Worm (Caenorhabditis elegans): ENCODE results near the gene C06G3.8.
A peak's percentile ranks its signal among the peaks of the same experiment; 100 is the strongest.

Gene C06G3.8

DNA sequence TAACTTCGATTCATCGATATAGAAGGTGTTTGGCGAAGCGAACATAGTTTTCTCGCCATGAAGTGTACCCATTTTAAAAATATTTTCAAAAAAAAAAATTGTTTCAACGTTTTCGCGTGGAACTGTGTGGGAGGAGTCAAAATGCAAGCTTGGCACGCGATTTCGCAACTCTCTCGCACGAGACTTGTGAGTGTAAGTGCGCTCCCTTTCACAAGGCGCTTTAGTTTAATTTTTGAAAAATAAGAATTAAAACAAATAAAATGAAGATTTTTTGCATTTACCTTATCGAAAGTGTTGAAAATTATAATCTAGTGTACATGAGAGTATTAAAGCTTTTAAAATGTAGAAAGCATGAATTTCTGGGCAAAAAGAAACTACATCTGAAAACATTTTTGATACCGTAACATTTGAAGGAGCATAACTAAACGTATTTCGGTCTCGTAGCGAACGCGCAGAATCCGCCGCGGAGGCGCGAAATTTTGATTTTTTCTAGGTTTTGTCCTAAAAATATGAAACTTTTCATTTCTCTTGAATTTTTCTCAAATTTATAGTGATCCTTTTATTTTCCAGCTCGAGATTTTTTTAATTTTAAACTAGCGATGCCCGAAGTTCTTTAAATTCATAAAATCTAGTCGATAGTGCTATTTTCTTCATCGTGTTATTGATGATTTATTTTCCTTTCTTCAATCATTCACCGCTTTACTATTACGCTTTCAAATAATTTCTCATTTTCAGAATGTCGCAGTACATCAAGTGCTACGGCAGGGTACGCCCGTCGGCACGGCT is 7.3 kb upstream of the C06G3.8 start, which contains the start of the genes cogc-2 and klp-18 (continued):
- TF ChIP-seq C17E4.6 (GFP tag; IDR thresholded peaks at IDR 0.05) (peak; percentile 68), snpc-1.3 (tag; optimal IDR thresholded peaks at IDR 0.05; ENCODE audit: insufficient read depth) (peak; percentile 45), ztf-28 (GFP tag; IDR thresholded peaks at IDR 0.05) (peak; percentile 77), F52B5.7 (tag; optimal IDR thresholded peaks at IDR 0.05) (no peak), him-1 (tag; optimal IDR thresholded peaks at IDR 0.05) (peak; percentile 64), nhr-120 (GFP tag; IDR thresholded peaks at IDR 0.05) (no peak), snpc-3.4 (tag; optimal IDR thresholded peaks at IDR 0.05) (peak; percentile 66), ccch-3 (GFP tag; optimal IDR thresholded peaks at IDR 0.05) (no peak), atf-7 (tag; optimal IDR thresholded peaks at IDR 0.05) (no peak), K11D2.4 (GFP tag; IDR thresholded peaks at IDR 0.05) (peak; percentile 49; the same call in 1 of the 2 replicates), Y53G8AR.9 (GFP tag; conservative IDR thresholded peaks at IDR 0.05) (peak; percentile 47; the same call in 1 of the 2 replicates), dpff-1 (tag; optimal IDR thresholded peaks at IDR 0.05) (no peak), lin-26 (GFP tag; IDR thresholded peaks at IDR 0.05) (peak; percentile 43; the same call in 1 of the 2 replicates), lin-40 (tag; optimal IDR thresholded peaks at IDR 0.05) (peak; percentile 62), Y95B8A.8 (GFP tag; IDR thresholded peaks at IDR 0.05) (peak; percentile 90), attf-3 (GFP tag; conservative IDR thresholded peaks at IDR 0.05) (0 out of 2 replicates have a peak, but pooled peaks have one; percentile 32), let-526 (GFP tag; IDR thresholded peaks at IDR 0.05) (no peak), bed-1 (GFP tag; IDR thresholded peaks at IDR 0.05) (no peak), ceh-58 (GFP tag; IDR thresholded peaks at IDR 0.05) (no peak), mes-4 (tag; optimal IDR thresholded peaks at IDR 0.05) (no peak), tlf-1 (GFP tag; optimal IDR thresholded peaks at IDR 0.05) (peak; percentile 94), xnd-1 (tag; optimal IDR thresholded peaks at IDR 0.05) (peak; percentile 100), B0261.1 (tag; optimal IDR thresholded peaks at IDR 0.05) (no peak), F49E8.2 (tag; optimal IDR thresholded peaks at IDR 0.05; ENCODE audit: insufficient read depth) (peak; percentile 57), ceh-100 (GFP tag; IDR thresholded peaks at IDR 0.05) (peak; percentile 62), dox-1 (GFP tag; IDR thresholded peaks at IDR 0.05) (peak; percentile 90), lin-35 (GFP tag; optimal IDR thresholded peaks at IDR 0.05) (peak in 2 of 3 experiments; percentile 71 to 84), hrde-1 (tag; optimal IDR thresholded peaks at IDR 0.05; ENCODE audit: borderline replicate concordance) (peak; percentile 82), hmg-20 (GFP tag; IDR thresholded peaks at IDR 0.05) (peak; percentile 26; the same call in 1 of the 2 replicates), zim-3 (tag; optimal IDR thresholded peaks at IDR 0.05) (no peak), rec-8 (tag; optimal IDR thresholded peaks at IDR 0.05) (no peak), snpc-4 (GFP tag; optimal IDR thresholded peaks at IDR 0.05) (peak; percentile 57), snpc-4 (tag; optimal IDR thresholded peaks at IDR 0.05) (peak; percentile 2 to 89 (median 82)), ceh-27 (GFP tag; optimal IDR thresholded peaks at IDR 0.05) (peak; percentile 52), cebp-2 (GFP tag; IDR thresholded peaks at IDR 0.05) (no peak), mel-28 (tag; optimal IDR thresholded peaks at IDR 0.05; ENCODE audit: borderline replicate concordance) (no peak), rpc-1 (optimal IDR thresholded peaks at IDR 0.05) (peak; percentile 35), rpc-1 (tag; optimal IDR thresholded peaks at IDR 0.05) (no peak), D2030.7 (GFP tag; IDR thresholded peaks at IDR 0.05) (peak; percentile 98), tbx-9 (tag; optimal IDR thresholded peaks at IDR 0.05; ENCODE audit: borderline replicate concordance) (no peak), zfh-2 (GFP tag; conservative IDR thresholded peaks at IDR 0.05) (no peak), hmg-1.2 (GFP tag; IDR thresholded peaks at IDR 0.05) (peak; percentile 52), K12H6.12 (tag; optimal IDR thresholded peaks at IDR 0.05) (peak; percentile 20), nhr-27 (tag; optimal IDR thresholded peaks at IDR 0.05) (no peak), F55B11.4 (tag; optimal IDR thresholded peaks at IDR 0.05; ENCODE audit: borderline replicate concordance, insufficient read depth) (no peak)

All from whole organism, young adult.